Worm (Caenorhabditis elegans) whole organism, mixed stage, embryonic: ENCODE data around the gene F54C8.6.

Experiments
- cnd-1 ChIP-seq: fragments of 200-800 bp; sonication (Bioruptor generic); optimal IDR thresholded peaks from 2 replicates; lab custom pipeline; 2018; ENCODE audit warnings: mild to moderate bottlenecking, missing genetic modification characterization, missing compliant biosample characterization
- nhr-237 ChIP-seq: fragments of 150-350 bp; optimal IDR thresholded peaks from 2 replicates; lab custom pipeline; 2014; ENCODE audit warnings: missing biosample characterization, missing genetic modification characterization
- nhr-76 ChIP-seq: sonication (generic microtip); optimal IDR thresholded peaks from 2 replicates; lab custom pipeline; 2017; ENCODE audit warnings: missing biosample characterization, missing genetic modification characterization

- no peak for TF ChIP-seq cnd-1 (tag; lab: Kevin White, UChicago)
- no peak for TF ChIP-seq nhr-237 (tag; lab: Kevin White, UChicago)
- no peak for TF ChIP-seq nhr-76 (tag; lab: Kevin White, UChicago)
Measured at ce11 chrIII:9488027-9488426, 38.3 kb upstream of the F54C8.6 start.
